Worm (Caenorhabditis elegans) whole organism, L4 larva: ENCODE data around the gene tag-244.

Source experiments
- F49E8.2 ChIP-seq: sonication (generic microtip); optimal IDR thresholded peaks from 2 replicates; lab custom pipeline; 2016; ENCODE audit warnings: missing compliant biosample characterization, mild to moderate bottlenecking, missing genetic modification characterization, borderline replicate concordance
- nhr-25 ChIP-seq: sonication (generic microtip); optimal IDR thresholded peaks from 2 replicates; lab custom pipeline; 2017; ENCODE audit warnings: missing genetic modification characterization, mild to moderate bottlenecking, missing compliant biosample characterization, antibody characterized with exemption, moderate library complexity, borderline replicate concordance; ENCODE audit not compliant: insufficient read depth
- rbr-2 ChIP-seq: sonication (generic microtip); optimal IDR thresholded peaks from 2 replicates; lab custom pipeline; 2016; ENCODE audit warnings: missing genotype, missing genetic modification characterization, missing compliant biosample characterization
- set-16 ChIP-seq: fragments of 200-800 bp; sonication (Bioruptor generic); IDR thresholded peaks from 2 replicates; pipeline ENCODE4 v1.3.6; 2022; ENCODE audit warnings: missing genetic modification reagents, missing genetic modification characterization, missing compliant biosample characterization

- TF ChIP-seq F49E8.2 (tag; lab: Kevin White, UChicago) (no peak), rbr-2 (tag; lab: Kevin White, UChicago) (no peak), set-16 (GFP tag; lab: Robert Waterston, UW) (no peak), nhr-25 (tag; lab: Kevin White, UChicago) (no peak)
Observed at ce11 chrIV:1553195-1553918, 2.7 kb downstream of the tag-244 start, which contains the start of gene C34H4.2.
